Fruit fly (Drosophila melanogaster): ENCODE results near the gene CG7120.

DNA sequence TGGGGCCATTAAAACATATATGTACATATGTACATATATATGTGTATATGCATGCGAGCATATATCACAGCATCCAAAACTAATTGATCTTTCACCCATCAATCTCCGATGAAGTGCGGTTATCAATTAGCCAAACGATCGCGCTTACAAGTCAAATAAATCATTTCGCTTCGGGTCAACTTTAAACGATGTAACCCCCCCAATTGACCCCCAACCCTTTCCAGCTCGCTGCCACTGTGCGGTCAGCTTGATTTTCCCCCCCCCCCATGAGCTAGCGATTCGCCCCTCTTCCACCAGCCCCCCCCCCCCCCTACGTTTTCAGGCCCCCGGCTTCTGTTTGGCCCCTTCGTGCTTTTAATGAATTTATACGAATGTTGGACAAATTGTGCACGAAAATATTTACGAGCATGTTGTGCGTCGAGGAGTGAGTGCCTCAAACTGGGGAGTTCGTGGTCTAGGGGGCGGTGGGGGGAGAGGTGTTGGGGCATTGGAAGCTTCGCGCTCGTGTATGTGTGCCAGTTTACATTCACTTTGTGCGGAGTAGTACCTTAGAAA, 23.9 kb downstream of the CG7120 start:
- TF ChIP-seq CTCF (optimal IDR thresholded peaks at IDR 0.05) (no peak), CG8478 (optimal IDR thresholded peaks at IDR 0.05) (no peak)

All from S2 (cell line).